Fruit fly (Drosophila melanogaster) whole organism, embryonic: Measurements from ENCODE around the gene CG4297.

Experiments used
- Aef1 ChIP-seq: fragments of 200-800 bp; sonication (Bioruptor generic); IDR thresholded peaks from 3 replicates; pipeline ENCODE4 v1.3.6; 2022; ENCODE audit warnings: missing biosample characterization, missing genetic modification characterization
- Blimp-1 ChIP-seq: fragments of 200-800 bp; sonication (Bioruptor generic); optimal IDR thresholded peaks from 3 replicates; lab custom pipeline; 2018; ENCODE audit warnings: missing biosample characterization, missing genetic modification characterization, mild to moderate bottlenecking, moderate library complexity, missing genetic modification reagents
- C15 ChIP-seq: fragments of 200-800 bp; sonication (Bioruptor generic); IDR thresholded peaks from 3 replicates; pipeline ENCODE4 v1.3.6; 2022; ENCODE audit warnings: missing biosample characterization, missing genetic modification characterization
- CG1024 ChIP-seq: fragments of 200-800 bp; sonication (Bioruptor generic); IDR thresholded peaks from 2 replicates; pipeline ENCODE4 v1.3.6; 2022; ENCODE audit warnings: missing biosample characterization, missing genetic modification characterization
- CG10979 ChIP-seq: fragments of 200-800 bp; sonication (Bioruptor generic); optimal IDR thresholded peaks from 2 replicates; lab custom pipeline; 2018; ENCODE audit warnings: missing biosample characterization, mild to moderate bottlenecking, missing genetic modification characterization, moderate library complexity
- CG15479 ChIP-seq: fragments of 200-800 bp; sonication (Bioruptor generic); optimal IDR thresholded peaks from 3 replicates; lab custom pipeline; 2019; ENCODE audit warnings: missing biosample characterization, mild to moderate bottlenecking, missing genetic modification characterization, moderate library complexity
- CG1603 ChIP-seq: fragments of 200-800 bp; sonication (Bioruptor generic); optimal IDR thresholded peaks from 2 replicates; lab custom pipeline; 2019; ENCODE audit warnings: missing biosample characterization, mild to moderate bottlenecking, missing genetic modification characterization, moderate library complexity
- CG16863 ChIP-seq: fragments of 200-800 bp; sonication (Bioruptor generic); optimal IDR thresholded peaks from 3 replicates; lab custom pipeline; 2016; ENCODE audit warnings: missing biosample characterization, missing genetic modification characterization
- CG17612 ChIP-seq: fragments of 200-800 bp; sonication (Bioruptor generic); IDR thresholded peaks from 2 replicates; pipeline ENCODE4 v1.3.6; 2022; ENCODE audit warnings: missing biosample characterization, missing genetic modification characterization
- CG17829 ChIP-seq: fragments of 200-800 bp; optimal IDR thresholded peaks from 2 replicates; lab custom pipeline; 2019; ENCODE audit warnings: missing biosample characterization, mild to moderate bottlenecking, missing genetic modification characterization, moderate library complexity
- CG18476 ChIP-seq: fragments of 200-800 bp; sonication (Bioruptor generic); optimal IDR thresholded peaks from 2 replicates; lab custom pipeline; 2016; ENCODE audit warnings: missing biosample characterization, mild to moderate bottlenecking, missing genetic modification characterization
- CG18599 ChIP-seq: fragments of 200-800 bp; sonication (Bioruptor generic); optimal IDR thresholded peaks from 3 replicates; lab custom pipeline; 2017; ENCODE audit warnings: missing biosample characterization, missing genetic modification characterization, mild to moderate bottlenecking, moderate library complexity, missing genetic modification reagents
- CG2120 ChIP-seq: fragments of 200-800 bp; sonication (Bioruptor generic); optimal IDR thresholded peaks from 3 replicates; lab custom pipeline; 2016; ENCODE audit warnings: missing biosample characterization, missing genetic modification characterization
- CG3407 ChIP-seq: fragments of 200-800 bp; sonication (Bioruptor generic); optimal IDR thresholded peaks from 2 replicates; lab custom pipeline; 2018; ENCODE audit warnings: missing biosample characterization, mild to moderate bottlenecking, missing genetic modification characterization
- CG6254 ChIP-seq: fragments of 200-800 bp; sonication (Bioruptor generic); optimal IDR thresholded peaks from 3 replicates; lab custom pipeline; 2017; ENCODE audit warnings: mild to moderate bottlenecking, missing biosample characterization, missing genetic modification reagents, missing genetic modification characterization
- CG7372 ChIP-seq: fragments of 200-800 bp; sonication (Bioruptor generic); IDR thresholded peaks from 2 replicates; pipeline ENCODE4 v1.3.6; 2022; ENCODE audit warnings: missing biosample characterization, missing genetic modification characterization
- CG9215 ChIP-seq: fragments of 200-800 bp; sonication (Bioruptor generic); IDR thresholded peaks from 2 replicates; pipeline ENCODE4 v1.3.6; 2022; ENCODE audit warnings: missing biosample characterization, missing genetic modification characterization
- Hand ChIP-seq: fragments of 200-800 bp; sonication (Bioruptor generic); optimal IDR thresholded peaks from 2 replicates; lab custom pipeline; 2017; ENCODE audit warnings: mild to moderate bottlenecking, missing biosample characterization, missing genetic modification reagents, missing genetic modification characterization
- Hmr ChIP-seq: fragments of 200-800 bp; sonication (Bioruptor generic); optimal IDR thresholded peaks from 3 replicates; lab custom pipeline; 2017; ENCODE audit warnings: mild to moderate bottlenecking, missing biosample characterization, missing genetic modification reagents, missing genetic modification characterization
- Max ChIP-seq: fragments of 200-800 bp; sonication (Bioruptor generic); optimal IDR thresholded peaks from 2 replicates; lab custom pipeline; 2016; ENCODE audit warnings: missing biosample characterization, mild to moderate bottlenecking, missing genetic modification characterization
- Nf-YA ChIP-seq: fragments of 200-800 bp; sonication (Bioruptor generic); IDR thresholded peaks from 2 replicates; pipeline ENCODE4 v1.3.6; 2022; ENCODE audit warnings: missing biosample characterization, missing genetic modification characterization
- Pdp1 ChIP-seq, 2 experiments: fragments of 200-800 bp; sonication (Bioruptor generic); optimal IDR thresholded peaks; 3 replicates each; lab custom pipeline; 2016; ENCODE audit warnings: missing biosample characterization in 2 of 2, missing genetic modification characterization in 2 of 2, mild to moderate bottlenecking in 1 of 2, moderate library complexity in 1 of 2
- Rx ChIP-seq: fragments of 200-800 bp; sonication (Bioruptor generic); IDR thresholded peaks from 2 replicates; pipeline ENCODE4 v1.3.6; 2022; ENCODE audit warnings: missing biosample characterization, missing genetic modification characterization
- Taf1 ChIP-seq: fragments of 200-800 bp; sonication (Bioruptor generic); IDR thresholded peaks from 2 replicates; pipeline ENCODE4 v1.3.6; 2022; ENCODE audit warnings: missing biosample characterization, missing genetic modification characterization
- Xrp1 ChIP-seq: fragments of 200-800 bp; sonication (Bioruptor generic); IDR thresholded peaks from 2 replicates; pipeline ENCODE4 v1.3.6; 2022; ENCODE audit warnings: missing biosample characterization, missing genetic modification characterization
- ac ChIP-seq: fragments of 200-800 bp; sonication (Bioruptor generic); optimal IDR thresholded peaks from 3 replicates; lab custom pipeline; 2017; ENCODE audit warnings: missing biosample characterization, mild to moderate bottlenecking, missing genetic modification characterization
- cad ChIP-seq: fragments of >200 bp; optimal IDR thresholded peaks from 2 replicates; lab custom pipeline; 2017; ENCODE audit warnings: missing biosample characterization, missing genetic modification characterization
- chn ChIP-seq: fragments of 200-800 bp; sonication (Bioruptor generic); optimal IDR thresholded peaks from 2 replicates; lab custom pipeline; 2016; ENCODE audit warnings: missing biosample characterization, missing genetic modification characterization
- crol ChIP-seq: fragments of 200-800 bp; sonication (Bioruptor generic); IDR thresholded peaks from 2 replicates; pipeline ENCODE4 v1.3.6; 2022; ENCODE audit warnings: missing biosample characterization, missing genetic modification characterization
- dimm ChIP-seq: fragments of 200-800 bp; sonication (Bioruptor generic); IDR thresholded peaks from 2 replicates; pipeline ENCODE4 v1.3.6; 2022; ENCODE audit warnings: missing biosample characterization, missing genetic modification characterization
- emc ChIP-seq: fragments of 200-800 bp; sonication (Bioruptor generic); optimal IDR thresholded peaks from 2 replicates; lab custom pipeline; 2016; ENCODE audit warnings: missing biosample characterization, missing genetic modification characterization
- esg ChIP-seq: fragments of 200-800 bp; sonication (Bioruptor generic); conservative IDR thresholded peaks from 2 replicates; pipeline ENCODE4 v1.3.6; 2022; ENCODE audit warnings: missing biosample characterization, missing genetic modification characterization
- gfzf ChIP-seq: fragments of 200-800 bp; sonication (Bioruptor generic); optimal IDR thresholded peaks from 2 replicates; lab custom pipeline; 2016; ENCODE audit warnings: missing biosample characterization, mild to moderate bottlenecking, missing genetic modification characterization, moderate library complexity
- gro ChIP-seq: fragments of 200-800 bp; sonication (Bioruptor generic); optimal IDR thresholded peaks from 2 replicates; lab custom pipeline; 2016; ENCODE audit warnings: missing biosample characterization, missing genetic modification characterization
- kni ChIP-seq: fragments of 200-800 bp; sonication (Bioruptor generic); optimal IDR thresholded peaks from 3 replicates; lab custom pipeline; 2017; ENCODE audit warnings: mild to moderate bottlenecking, missing biosample characterization, missing genetic modification reagents, missing genetic modification characterization
- lab ChIP-seq: fragments of 200-800 bp; sonication (Bioruptor generic); optimal IDR thresholded peaks from 3 replicates; lab custom pipeline; 2017; ENCODE audit warnings: missing biosample characterization, missing genetic modification characterization, mild to moderate bottlenecking, moderate library complexity, missing genetic modification reagents
- lov ChIP-seq, 2 experiments: fragments of 200-800 bp in 1 of 2; fragments of >200 bp in 1 of 2; sonication (Bioruptor generic) in 1 of 2; IDR thresholded peaks in 1 of 2; optimal IDR thresholded peaks in 1 of 2; 2 replicates in 1 of 2; 3 replicates in 1 of 2; pipeline versions ENCODE4 v1.3.6 to Lab custom; 2017 to 2022; ENCODE audit warnings: missing biosample characterization in 1 of 2, missing genetic modification characterization in 1 of 2
- mirr ChIP-seq: fragments of 200-800 bp; sonication (Bioruptor generic); optimal IDR thresholded peaks from 3 replicates; lab custom pipeline; 2018; ENCODE audit warnings: missing biosample characterization, mild to moderate bottlenecking, missing genetic modification characterization
- nerfin-1 ChIP-seq: fragments of 200-800 bp; sonication (Bioruptor generic); optimal IDR thresholded peaks from 3 replicates; lab custom pipeline; 2019; ENCODE audit warnings: missing biosample characterization, mild to moderate bottlenecking, missing genetic modification characterization, moderate library complexity
- odd ChIP-seq: fragments of 200-800 bp; sonication (Bioruptor generic); optimal IDR thresholded peaks from 2 replicates; lab custom pipeline; 2017; ENCODE audit warnings: missing biosample characterization, mild to moderate bottlenecking, missing genetic modification characterization
- pros ChIP-seq: fragments of 200-800 bp; sonication (Bioruptor generic); optimal IDR thresholded peaks from 3 replicates; lab custom pipeline; 2019; ENCODE audit warnings: missing biosample characterization, mild to moderate bottlenecking, missing genetic modification characterization, moderate library complexity
- ranshi ChIP-seq: fragments of 200-800 bp; sonication (Bioruptor generic); IDR thresholded peaks from 2 replicates; pipeline ENCODE4 v1.3.6; 2022; ENCODE audit warnings: missing biosample characterization, missing genetic modification characterization
- scrt ChIP-seq: fragments of 200-800 bp; sonication (Bioruptor generic); optimal IDR thresholded peaks from 2 replicates; lab custom pipeline; 2018; ENCODE audit warnings: missing biosample characterization, mild to moderate bottlenecking, missing genetic modification characterization, moderate library complexity
- tll ChIP-seq, 2 experiments: fragments of 200-800 bp in 1 of 2; fragments of >200 bp in 1 of 2; sonication (Bioruptor generic) in 1 of 2; optimal IDR thresholded peaks; 2 replicates each; lab custom pipeline; 2017 to 2019; ENCODE audit warnings: missing biosample characterization in 2 of 2, missing genetic modification characterization in 2 of 2, mild to moderate bottlenecking in 1 of 2, moderate library complexity in 1 of 2
- tx ChIP-seq: fragments of 200-800 bp; sonication (Bioruptor generic); optimal IDR thresholded peaks from 2 replicates; lab custom pipeline; 2016; ENCODE audit warnings: missing biosample characterization, missing genetic modification characterization

Gene CG4297

DNA sequence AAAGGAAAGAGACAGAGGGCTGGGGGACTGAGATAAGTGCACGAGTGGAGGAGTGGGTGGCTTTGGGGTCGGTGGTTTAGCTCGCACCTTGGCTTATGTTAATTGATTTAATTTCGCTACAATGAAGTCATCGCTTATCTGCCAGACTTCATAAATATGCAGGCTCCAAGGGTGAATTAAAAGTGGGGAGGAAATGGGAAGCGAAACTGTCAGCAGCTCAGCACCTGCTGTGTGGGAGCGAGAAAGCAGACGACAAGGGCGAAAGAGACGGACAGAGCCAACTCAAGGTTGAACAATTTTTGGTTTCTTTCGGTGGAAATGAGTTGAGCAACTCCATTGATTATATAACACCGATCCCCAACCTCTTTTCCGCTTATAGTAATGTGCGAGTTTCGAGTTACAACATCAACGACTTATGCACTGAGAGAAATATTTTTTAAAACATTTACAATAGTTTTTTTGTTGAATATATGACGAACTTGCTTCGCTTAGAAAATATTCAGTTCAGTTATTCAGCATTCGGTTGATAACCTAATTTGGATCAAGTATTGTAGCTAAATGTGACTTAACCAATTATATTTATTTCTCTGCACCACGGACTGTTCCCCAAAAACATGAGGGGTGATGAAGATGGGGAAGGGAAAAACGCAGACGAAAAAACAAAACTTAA lies 48.5 kb upstream of the CG4297 start (continued):
- peak; percentile 72 for TF ChIP-seq CG3407 (GFP tag; lab: Kevin White, UChicago)
- no peak for TF ChIP-seq mirr (GFP tag; lab: Kevin White, UChicago)
- peak; percentile 54 for TF ChIP-seq Hmr (GFP tag; lab: Kevin White, UChicago)
- TF ChIP-seq Xrp1: peak; percentile 93
- no peak for TF ChIP-seq Hand (GFP tag; lab: Kevin White, UChicago)
- TF ChIP-seq Nf-YA (GFP tag; lab: Robert Waterston, UW): peak; percentile 63; the same call in 1 of the 2 replicates
- TF ChIP-seq ac (GFP tag; lab: Kevin White, UChicago): peak; percentile 64
- TF ChIP-seq CG6254: peak; percentile 56
- peak; percentile 87 for TF ChIP-seq ranshi (GFP tag; lab: Robert Waterston, UW)
- TF ChIP-seq gfzf (GFP tag; lab: Kevin White, UChicago): no peak

DNA sequence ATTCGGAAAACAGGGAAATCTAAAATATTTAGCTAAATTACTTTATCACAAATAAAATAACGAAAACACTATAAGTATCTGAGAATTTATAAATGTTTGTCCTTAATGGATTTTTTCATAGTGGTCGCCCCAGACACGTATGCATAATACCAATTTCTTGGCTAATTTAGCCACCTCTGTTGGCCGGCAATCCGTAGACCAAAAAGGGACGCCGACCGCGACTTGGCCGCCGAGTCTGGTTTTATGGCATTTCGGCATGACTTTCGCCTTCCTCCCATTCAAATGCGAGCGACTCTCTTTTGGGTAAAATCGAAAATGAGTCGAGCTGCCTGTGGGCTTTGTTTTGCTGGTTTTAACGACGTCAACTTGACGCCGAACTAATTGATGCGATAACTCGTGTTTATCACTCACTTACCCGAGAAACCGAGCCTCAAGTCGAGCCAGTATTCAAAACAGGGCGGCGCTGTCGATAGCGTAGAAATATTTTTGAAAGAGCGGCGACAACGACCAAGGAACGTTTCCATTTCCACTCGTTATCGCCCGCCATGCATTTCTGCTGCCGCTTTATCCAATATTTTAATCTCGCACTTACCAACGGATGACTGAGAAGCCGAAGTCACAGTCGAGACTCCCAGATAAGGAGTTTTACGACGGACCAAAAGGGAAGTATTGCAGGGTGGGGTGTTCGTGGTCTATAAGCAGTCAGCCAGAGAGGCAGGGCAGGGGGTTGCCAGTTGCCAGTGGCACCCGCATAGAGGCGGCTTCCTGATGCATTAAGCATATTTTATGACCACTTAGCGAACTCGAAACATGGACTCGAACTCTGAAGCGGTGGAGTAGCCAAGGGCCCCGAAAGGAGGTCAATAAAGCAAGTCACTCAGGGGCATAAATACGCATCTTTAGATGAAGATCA lies 47.2 kb upstream of the CG4297 start:
- TF ChIP-seq odd (GFP tag; lab: Kevin White, UChicago) (peak; percentile 30), Taf1 (GFP tag; lab: Robert Waterston, UW) (no peak), Pdp1 (GFP tag; optimal IDR thresholded peaks at IDR 0.05; lab: Kevin White, UChicago) (peak in 1 of 2 experiments; percentile 27), CG1603 (tag; lab: Kevin White, UChicago) (no peak), CG7372 (GFP tag; lab: Robert Waterston, UW) (no peak), CG17829 (peak; percentile 2), nerfin-1 (tag; lab: Kevin White, UChicago) (peak; percentile 8), cad (GFP tag; lab: Kevin White, UChicago) (peak; percentile 56), CG10979 (tag; lab: Kevin White, UChicago) (no peak), dimm (GFP tag; lab: Robert Waterston, UW) (no peak), ac (GFP tag; lab: Kevin White, UChicago) (no peak), pros (GFP tag; lab: Kevin White, UChicago) (peak; percentile 73), CG9215 (GFP tag; lab: Robert Waterston, UW) (no peak), tll (GFP tag; optimal IDR thresholded peaks at IDR 0.05; lab: Kevin White, UChicago) (peak in 1 of 2 experiments; percentile 67), tx (no peak), esg (no peak), CG18599 (no peak), CG1024 (GFP tag; lab: Robert Waterston, UW) (no peak), lov (optimal IDR thresholded peaks at IDR 0.05; lab: Kevin White, UChicago) (no peak), lov (GFP tag; IDR thresholded peaks at IDR 0.05; lab: Robert Waterston, UW) (0 out of 3 replicates have a peak, but pooled peaks have one; percentile 34), crol (GFP tag; lab: Robert Waterston, UW) (peak; percentile 69), CG17612 (GFP tag; lab: Robert Waterston, UW) (no peak), CG15479 (GFP tag; lab: Kevin White, UChicago) (peak; percentile 57), kni (peak; percentile 7), chn (no peak), Rx (GFP tag; lab: Robert Waterston, UW) (no peak), CG18476 (GFP tag; lab: Kevin White, UChicago) (no peak), Max (GFP tag; lab: Kevin White, UChicago) (no peak), CG2120 (no peak), Blimp-1 (GFP tag; lab: Kevin White, UChicago) (peak; percentile 26), CG16863 (GFP tag; lab: Kevin White, UChicago) (no peak), emc (no peak), C15 (GFP tag; lab: Robert Waterston, UW) (no peak), lab (GFP tag; lab: Kevin White, UChicago) (no peak), scrt (GFP tag; lab: Kevin White, UChicago) (no peak), Aef1 (GFP tag; lab: Robert Waterston, UW) (no peak), gro (GFP tag; lab: Kevin White, UChicago) (no peak)
